Worm (Caenorhabditis elegans) whole organism, late embryonic: ENCODE measurements around the gene maoc-1.

ENCODE experiments used
- C38D4.7 ChIP-seq: fragments of 200-800 bp; sonication (Bioruptor generic); optimal IDR thresholded peaks from 2 replicates; lab custom pipeline; 2018; ENCODE audit warnings: mild to moderate bottlenecking, missing genetic modification characterization, moderate library complexity, missing compliant biosample characterization
- K09A11.1 ChIP-seq: sonication (generic microtip); optimal IDR thresholded peaks from 2 replicates; lab custom pipeline; 2017; ENCODE audit warnings: antibody characterized with exemption, mild to moderate bottlenecking, missing genetic modification characterization, missing compliant biosample characterization; ENCODE audit not compliant: insufficient read depth
- ahr-1 ChIP-seq: sonication (generic microtip); optimal IDR thresholded peaks from 2 replicates; lab custom pipeline; 2016; ENCODE audit warnings: missing genetic modification characterization, missing compliant biosample characterization
- ama-1 ChIP-seq: fragments of 150-350 bp; optimal IDR thresholded peaks from 2 replicates; lab custom pipeline; 2014
- ceh-14 ChIP-seq: sonication (generic microtip); optimal IDR thresholded peaks from 2 replicates; lab custom pipeline; 2016; ENCODE audit warnings: missing genotype, missing genetic modification characterization, missing compliant biosample characterization
- ceh-19 ChIP-seq: fragments of 200-800 bp; sonication (Bioruptor generic); optimal IDR thresholded peaks from 2 replicates; lab custom pipeline; 2018; ENCODE audit warnings: mild to moderate bottlenecking, missing genetic modification characterization, missing compliant biosample characterization
- ceh-30 ChIP-seq: fragments of 150-350 bp; optimal IDR thresholded peaks from 2 replicates; lab custom pipeline; 2014; ENCODE audit warnings: missing biosample characterization, missing genetic modification characterization
- ceh-45 ChIP-seq: fragments of 200-800 bp; sonication (Bioruptor generic); IDR thresholded peaks from 2 replicates; pipeline ENCODE4 v1.3.6; 2022; ENCODE audit warnings: missing genetic modification reagents, missing genetic modification characterization, missing compliant biosample characterization
- ceh-48 ChIP-seq: sonication (generic microtip); optimal IDR thresholded peaks from 2 replicates; lab custom pipeline; 2016; ENCODE audit warnings: missing genetic modification characterization, inconsistent platforms, missing compliant biosample characterization
- ceh-6 ChIP-seq: fragments of 200-800 bp; sonication (Bioruptor generic); optimal IDR thresholded peaks from 2 replicates; lab custom pipeline; 2018; ENCODE audit warnings: mild to moderate bottlenecking, missing genetic modification characterization, missing compliant biosample characterization
- ceh-9 ChIP-seq: sonication (generic microtip); optimal IDR thresholded peaks from 2 replicates; lab custom pipeline; 2016; ENCODE audit warnings: mild to moderate bottlenecking, missing genetic modification characterization, inconsistent platforms, missing compliant biosample characterization
- che-1 ChIP-seq: sonication (generic microtip); optimal IDR thresholded peaks from 2 replicates; lab custom pipeline; 2016; ENCODE audit warnings: mild to moderate bottlenecking, missing genetic modification characterization, missing compliant biosample characterization
- elt-2 ChIP-seq: sonication (generic microtip); optimal IDR thresholded peaks from 2 replicates; lab custom pipeline; 2016; ENCODE audit warnings: missing genetic modification reagents, missing genetic modification characterization, missing compliant biosample characterization
- ets-4 ChIP-seq: sonication (generic microtip); optimal IDR thresholded peaks from 2 replicates; lab custom pipeline; 2016; ENCODE audit warnings: missing genetic modification characterization, missing compliant biosample characterization
- eyg-1 ChIP-seq: sonication (generic microtip); optimal IDR thresholded peaks from 2 replicates; lab custom pipeline; 2016; ENCODE audit warnings: missing genotype, missing genetic modification characterization, missing compliant biosample characterization
- fkh-6 ChIP-seq: sonication (generic microtip); optimal IDR thresholded peaks from 2 replicates; lab custom pipeline; 2016; ENCODE audit warnings: missing genetic modification characterization, missing compliant biosample characterization
- gmeb-2 ChIP-seq: sonication (generic microtip); optimal IDR thresholded peaks from 2 replicates; lab custom pipeline; 2016; ENCODE audit warnings: missing genetic modification characterization, inconsistent platforms, missing compliant biosample characterization
- hlh-6 ChIP-seq: sonication (generic microtip); optimal IDR thresholded peaks from 2 replicates; lab custom pipeline; 2016; ENCODE audit warnings: missing genotype, missing genetic modification characterization, missing compliant biosample characterization
- hlh-8 ChIP-seq: sonication (generic microtip); optimal IDR thresholded peaks from 2 replicates; lab custom pipeline; 2016; ENCODE audit warnings: missing genotype, missing genetic modification characterization, missing compliant biosample characterization
- madf-2 ChIP-seq: sonication (generic microtip); optimal IDR thresholded peaks from 2 replicates; lab custom pipeline; 2017; ENCODE audit warnings: missing genetic modification characterization, missing compliant biosample characterization
- nfya-1 ChIP-seq: sonication (generic microtip); optimal IDR thresholded peaks from 2 replicates; lab custom pipeline; 2017; ENCODE audit warnings: missing genetic modification characterization, mild to moderate bottlenecking, missing compliant biosample characterization, antibody characterized with exemption, moderate library complexity
- nhr-11 ChIP-seq: fragments of 150-350 bp; optimal IDR thresholded peaks from 2 replicates; lab custom pipeline; 2014; ENCODE audit warnings: missing biosample characterization, missing genetic modification characterization
- odd-2 ChIP-seq: sonication (generic microtip); optimal IDR thresholded peaks from 2 replicates; lab custom pipeline; 2017; ENCODE audit warnings: antibody characterized with exemption, mild to moderate bottlenecking, missing genetic modification characterization, missing compliant biosample characterization
- pag-3 ChIP-seq: sonication (generic microtip); optimal IDR thresholded peaks from 2 replicates; lab custom pipeline; 2016; ENCODE audit warnings: missing compliant biosample characterization, missing genetic modification characterization, borderline replicate concordance
- pax-1 ChIP-seq: fragments of 150-350 bp; optimal IDR thresholded peaks from 2 replicates; lab custom pipeline; 2014; ENCODE audit warnings: missing biosample characterization, missing genetic modification characterization
- pha-2 ChIP-seq: sonication (generic microtip); optimal IDR thresholded peaks from 2 replicates; lab custom pipeline; 2017; ENCODE audit warnings: mild to moderate bottlenecking, missing genetic modification characterization, missing compliant biosample characterization
- pha-4 ChIP-seq: fragments of 150-350 bp; optimal IDR thresholded peaks from 2 replicates; lab custom pipeline; 2018; ENCODE audit warnings: missing biosample characterization, missing genetic modification reagents, missing genetic modification characterization
- pqm-1 ChIP-seq: sonication (generic microtip); optimal IDR thresholded peaks from 2 replicates; lab custom pipeline; 2016; ENCODE audit warnings: missing genetic modification characterization, missing compliant biosample characterization
- ref-2 ChIP-seq: sonication (generic microtip); optimal IDR thresholded peaks from 2 replicates; lab custom pipeline; 2016; ENCODE audit warnings: missing genetic modification characterization, missing compliant biosample characterization
- sox-4 ChIP-seq: sonication (generic microtip); optimal IDR thresholded peaks from 2 replicates; lab custom pipeline; 2017; ENCODE audit warnings: mild to moderate bottlenecking, missing genetic modification characterization, inconsistent platforms, missing compliant biosample characterization
- tbx-2 ChIP-seq: sonication (generic microtip); optimal IDR thresholded peaks from 2 replicates; lab custom pipeline; 2016; ENCODE audit warnings: missing genetic modification characterization, missing compliant biosample characterization
- ttx-3 ChIP-seq: sonication (generic microtip); optimal IDR thresholded peaks from 2 replicates; lab custom pipeline; 2016; ENCODE audit warnings: missing genetic modification reagents, missing genetic modification characterization, missing compliant biosample characterization
- unc-3 ChIP-seq, 2 experiments: fragments of 200-800 bp in 1 of 2; sonication (Bioruptor generic) in 1 of 2; sonication (generic microtip) in 1 of 2; conservative IDR thresholded peaks in 1 of 2; optimal IDR thresholded peaks in 1 of 2; 2 replicates each; pipeline versions ENCODE4 v1.3.6 to Lab custom; 2016 to 2022; ENCODE audit warnings: missing compliant biosample characterization in 2 of 2, missing genetic modification characterization in 2 of 2, missing genetic modification reagents in 1 of 2
- unc-42 ChIP-seq: sonication (generic microtip); optimal IDR thresholded peaks from 2 replicates; lab custom pipeline; 2016; ENCODE audit warnings: missing genotype, missing genetic modification characterization, missing compliant biosample characterization
- unc-55 ChIP-seq: sonication (generic microtip); optimal IDR thresholded peaks from 2 replicates; lab custom pipeline; 2017; ENCODE audit warnings: missing biosample characterization, missing genetic modification reagents, missing genetic modification characterization
- unc-86 ChIP-seq: sonication (generic microtip); optimal IDR thresholded peaks from 2 replicates; lab custom pipeline; 2016; ENCODE audit warnings: missing genetic modification characterization, missing compliant biosample characterization
- zip-5 ChIP-seq: sonication (generic microtip); optimal IDR thresholded peaks from 2 replicates; lab custom pipeline; 2016; ENCODE audit warnings: missing genetic modification characterization, missing compliant biosample characterization
- ztf-16 ChIP-seq: sonication (generic microtip); optimal IDR thresholded peaks from 2 replicates; lab custom pipeline; 2017; ENCODE audit warnings: missing genetic modification characterization, missing compliant biosample characterization

Gene maoc-1

DNA sequence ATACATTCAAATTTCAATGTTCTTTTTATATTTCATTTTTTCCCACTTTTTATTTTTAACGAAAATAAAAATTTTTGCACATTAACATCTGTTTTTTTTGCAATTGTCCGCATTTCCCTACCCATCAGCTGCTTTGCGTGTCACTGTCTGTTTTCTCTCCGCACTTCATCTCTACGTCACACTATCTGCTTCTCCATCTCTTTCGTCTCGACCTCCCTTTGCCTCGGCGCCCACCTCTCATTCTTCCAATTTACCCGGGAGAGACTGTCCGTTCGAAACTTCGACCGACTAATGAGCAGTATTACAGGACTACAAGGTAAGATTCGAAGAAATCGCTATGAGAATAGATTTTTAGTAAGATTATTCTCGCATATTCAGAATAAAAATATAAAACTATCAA, 40.7 kb upstream of the maoc-1 start, which contains the start of gene C27H5.2:
Gene C27H5.2, plus strand, starts transcription at position 190 of the 400 bp plus-strand sequence.
- TF ChIP-seq ceh-48 (tag; lab: Kevin White, UChicago) (no peak), fkh-6 (no peak), hlh-8 (tag; lab: Kevin White, UChicago) (no peak), ama-1 (lab: Kevin White, UChicago) (peak; percentile 47), pag-3 (tag; lab: Kevin White, UChicago) (no peak), pha-4 (tag; lab: Kevin White, UChicago) (no peak), ceh-6 (GFP tag; lab: Kevin White, UChicago) (no peak), ceh-45 (no peak)

DNA sequence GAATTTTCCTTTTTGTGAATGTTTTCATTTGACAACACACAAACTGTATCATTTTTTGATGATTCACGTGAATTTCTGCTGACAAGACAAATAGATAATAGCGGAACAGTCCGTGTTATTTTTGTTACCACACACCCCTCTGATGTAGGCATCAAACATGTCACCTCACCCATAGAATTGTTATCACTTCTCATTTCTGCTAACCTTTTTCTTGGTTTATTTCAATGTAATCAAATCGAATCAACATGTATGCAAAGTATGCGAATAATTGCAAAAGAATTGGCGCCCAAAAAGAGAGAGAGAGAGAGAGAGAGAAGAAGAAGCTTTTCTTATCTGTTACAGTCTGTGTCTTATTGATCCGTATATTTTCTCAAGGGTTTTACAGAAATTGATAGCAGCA, 38.7 kb upstream of the maoc-1 start:
- TF ChIP-seq elt-2 (tag; lab: Kevin White, UChicago) (peak; percentile 61), eyg-1 (no peak)

DNA sequence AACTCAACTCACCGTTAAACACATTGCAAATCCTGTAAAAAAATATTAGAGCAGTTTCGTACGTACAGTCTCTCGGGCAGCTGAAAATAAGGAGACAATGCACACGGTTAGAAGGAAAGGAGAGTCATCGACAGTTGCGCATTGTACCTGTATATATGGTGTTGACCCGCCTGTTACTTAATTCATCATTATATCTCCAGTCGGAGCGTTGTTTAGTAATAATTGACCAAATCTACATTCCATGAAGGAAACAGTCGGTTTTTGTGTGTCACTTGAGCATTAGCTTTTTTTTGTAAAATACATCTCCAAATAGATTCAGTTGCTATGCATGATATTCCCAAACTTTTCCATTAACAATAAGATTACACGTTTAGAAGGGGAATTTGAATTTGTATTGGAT, 34.6 kb upstream of the maoc-1 start, which contains the start of gene C27H5.12:
Gene C27H5.12, minus strand, starts transcription at position 101 of the 400 bp plus-strand sequence.
- TF ChIP-seq gmeb-2 (no peak), fkh-6 (no peak), nfya-1 (tag; lab: Kevin White, UChicago) (no peak), ref-2 (tag; lab: Kevin White, UChicago) (no peak), pha-4 (tag; lab: Kevin White, UChicago) (no peak), ceh-45 (no peak), ceh-9 (tag; lab: Kevin White, UChicago) (no peak), nhr-11 (tag; lab: Kevin White, UChicago) (no peak), ceh-30 (no peak), elt-2 (tag; lab: Kevin White, UChicago) (no peak), hlh-6 (tag; lab: Kevin White, UChicago) (no peak), unc-55 (GFP tag; lab: Kevin White, UChicago) (no peak), pax-1 (tag; lab: Kevin White, UChicago) (no peak), tbx-2 (no peak), C38D4.7 (no peak), pqm-1 (tag; lab: Kevin White, UChicago) (no peak), zip-5 (tag; lab: Kevin White, UChicago) (no peak)

DNA sequence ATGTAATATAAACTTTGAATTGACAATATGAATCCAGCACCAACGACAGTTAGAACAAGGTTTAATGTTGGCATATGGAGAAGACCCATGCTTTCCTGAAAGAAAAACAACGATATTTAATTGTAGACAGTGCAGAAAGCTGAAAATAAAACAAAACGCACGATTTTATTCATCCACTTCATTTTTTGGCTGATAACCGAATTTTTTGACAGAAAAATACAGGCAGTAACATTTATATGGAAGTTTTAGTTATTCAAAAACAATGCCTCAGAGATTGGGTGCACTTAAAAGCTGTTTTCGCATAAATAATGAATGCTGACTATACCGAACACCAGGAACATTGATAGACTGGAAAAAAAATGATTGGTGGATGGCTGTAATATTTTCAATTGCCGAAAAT, 30.3 kb upstream of the maoc-1 start, which contains the start of gene mfsd-13.2:
Gene mfsd-13.2, minus strand, starts transcription at position 101 of the 400 bp plus-strand sequence.
- TF ChIP-seq unc-86 (tag; lab: Kevin White, UChicago) (no peak), ama-1 (lab: Kevin White, UChicago) (no peak), ceh-19 (no peak), che-1 (tag; lab: Kevin White, UChicago) (no peak), ahr-1 (tag; lab: Kevin White, UChicago) (no peak), pha-2 (no peak), ztf-16 (tag; lab: Kevin White, UChicago) (no peak), ttx-3 (tag; lab: Kevin White, UChicago) (no peak), ref-2 (tag; lab: Kevin White, UChicago) (no peak), hlh-6 (tag; lab: Kevin White, UChicago) (no peak), odd-2 (tag; lab: Kevin White, UChicago) (no peak), K09A11.1 (tag; lab: Kevin White, UChicago) (no peak), ets-4 (tag; lab: Kevin White, UChicago) (no peak), ceh-14 (no peak), elt-2 (tag; lab: Kevin White, UChicago) (no peak), ceh-9 (tag; lab: Kevin White, UChicago) (no peak), unc-42 (tag; lab: Kevin White, UChicago) (no peak)

DNA sequence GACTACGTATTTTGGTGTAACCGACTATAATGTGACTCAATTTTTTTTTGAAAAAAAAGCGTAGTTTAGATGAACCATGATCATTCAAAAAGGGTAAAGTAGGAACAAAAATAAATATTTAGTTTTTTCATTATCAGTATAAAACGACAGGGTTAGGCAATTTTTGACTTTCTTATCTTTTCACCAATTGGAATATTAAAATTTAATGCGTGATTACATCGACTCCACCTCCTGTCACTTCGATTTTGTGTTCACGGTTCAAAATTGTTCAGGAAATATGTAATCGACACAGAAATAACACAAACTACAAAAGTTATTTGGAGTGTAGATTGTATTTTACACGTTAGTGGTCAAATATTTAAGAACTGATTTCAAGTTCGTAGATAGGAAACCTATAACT, 29.3 kb upstream of the maoc-1 start:
- TF ChIP-seq sox-4 (tag; lab: Kevin White, UChicago) = no peak
- no peak for TF ChIP-seq ama-1 (lab: Kevin White, UChicago)
- no peak for TF ChIP-seq unc-86 (tag; lab: Kevin White, UChicago)
- TF ChIP-seq unc-3 (GFP tag; conservative IDR thresholded peaks at IDR 0.05; lab: Robert Waterston, UW) = no peak
- TF ChIP-seq unc-3 (tag; optimal IDR thresholded peaks at IDR 0.05; lab: Kevin White, UChicago) = no peak
- no peak for TF ChIP-seq ceh-48 (tag; lab: Kevin White, UChicago)
- no peak for TF ChIP-seq hlh-8 (tag; lab: Kevin White, UChicago)
- no peak for TF ChIP-seq madf-2 (tag; lab: Kevin White, UChicago)
- no peak for TF ChIP-seq ceh-45
